Worm (Caenorhabditis elegans) whole organism, L1 larva: Measurements from ENCODE around the gene tmem-17.

Source experiments
- dpl-1 ChIP-seq, 3 experiments: fragments of 150-350 bp in 2 of 3; sonication (generic microtip) in 1 of 3; optimal IDR thresholded peaks; 2 replicates each; lab custom pipeline; 2014 to 2017; ENCODE audit warnings: missing biosample characterization in 3 of 3, missing genetic modification characterization in 3 of 3, missing genetic modification reagents in 3 of 3
- elt-3 ChIP-seq, 6 experiments: fragments of 150-350 bp in 1 of 6; sonication (generic microtip); optimal IDR thresholded peaks; 2 replicates each; lab custom pipeline; 2017 to 2018; ENCODE audit warnings: missing biosample characterization in 6 of 6, missing genetic modification characterization in 6 of 6, inconsistent platforms in 1 of 6
- grh-1 ChIP-seq: fragments of 200-800 bp; sonication (Bioruptor generic); IDR thresholded peaks from 2 replicates; pipeline ENCODE4 v1.3.6; 2022; ENCODE audit warnings: missing genetic modification reagents, missing genetic modification characterization, missing compliant biosample characterization
- nhr-76 ChIP-seq: sonication (generic microtip); optimal IDR thresholded peaks from 2 replicates; lab custom pipeline; 2017; ENCODE audit warnings: missing biosample characterization, missing genetic modification characterization
- pax-3 ChIP-seq: fragments of 200-800 bp; sonication (Bioruptor generic); optimal IDR thresholded peaks from 2 replicates; lab custom pipeline; 2018; ENCODE audit warnings: mild to moderate bottlenecking, missing genetic modification characterization, moderate library complexity, missing compliant biosample characterization
- tlp-1 ChIP-seq: fragments of 150-350 bp; optimal IDR thresholded peaks from 2 replicates; lab custom pipeline; 2014; ENCODE audit warnings: missing biosample characterization, missing genetic modification characterization

DNA sequence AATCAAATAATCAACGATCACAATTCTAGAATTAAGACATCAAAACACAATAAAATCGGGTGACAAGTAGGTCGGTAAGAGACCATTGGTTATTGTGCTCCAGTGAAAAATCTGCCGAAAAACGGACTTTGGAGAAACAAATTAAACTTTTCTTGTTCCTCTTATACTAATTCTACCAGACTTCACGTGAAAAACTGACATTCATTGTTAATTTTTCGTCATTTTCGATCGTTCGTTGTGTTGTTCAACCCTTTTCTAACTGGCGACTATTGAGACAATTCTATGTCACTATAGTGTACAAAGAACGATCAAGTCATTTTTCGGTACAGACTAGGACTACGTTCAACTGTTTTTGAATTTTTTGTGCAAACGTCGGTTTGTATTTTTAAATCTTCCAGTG lies 50.4 kb downstream of the tmem-17 start:
- TF ChIP-seq dpl-1 (GFP tag; optimal IDR thresholded peaks at IDR 0.05; lab: Kevin White, UChicago) (no peak), nhr-76 (tag; lab: Kevin White, UChicago) (no peak), grh-1 (0 out of 2 replicates have a peak, but pooled peaks have one; percentile 6), elt-3 (tag; optimal IDR thresholded peaks at IDR 0.05; lab: Kevin White, UChicago) (peak in 2 of 6 experiments; percentile 29 to 52), pax-3 (tag; lab: Kevin White, UChicago) (no peak), tlp-1 (tag; lab: Kevin White, UChicago) (no peak)
